Worm (Caenorhabditis elegans) whole organism, L4 larva: ENCODE data around the gene T26C11.4.

Experiments used
- ceh-44 ChIP-seq: fragments of 200-800 bp; sonication (Bioruptor generic); IDR thresholded peaks from 2 replicates; pipeline ENCODE4 v1.3.6; 2022; ENCODE audit warnings: missing genetic modification reagents, missing genetic modification characterization, missing compliant biosample characterization
- ces-1 ChIP-seq: fragments of 150-350 bp; sonication (generic microtip); optimal IDR thresholded peaks from 4 replicates; lab custom pipeline; 2014; ENCODE audit warnings: missing biosample characterization, missing genetic modification reagents, missing genetic modification characterization
- dve-1 ChIP-seq: sonication (generic microtip); optimal IDR thresholded peaks from 2 replicates; lab custom pipeline; 2017; ENCODE audit warnings: antibody characterized with exemption, mild to moderate bottlenecking, missing genetic modification characterization, missing compliant biosample characterization; ENCODE audit not compliant: insufficient read depth
- mdt-29 ChIP-seq: fragments of 200-800 bp; sonication (Bioruptor generic); IDR thresholded peaks from 2 replicates; pipeline ENCODE4 v1.3.6; 2022; ENCODE audit warnings: missing genetic modification reagents, missing genetic modification characterization, missing compliant biosample characterization
- nhr-237 ChIP-seq: sonication (generic microtip); optimal IDR thresholded peaks from 2 replicates; lab custom pipeline; 2017; ENCODE audit warnings: missing biosample characterization, missing genetic modification characterization
- spr-1 ChIP-seq: sonication (generic microtip); optimal IDR thresholded peaks from 2 replicates; lab custom pipeline; 2016; ENCODE audit warnings: mild to moderate bottlenecking, missing genetic modification characterization, missing compliant biosample characterization
- unc-130 ChIP-seq: sonication (generic microtip); optimal IDR thresholded peaks from 2 replicates; lab custom pipeline; 2016; ENCODE audit warnings: missing genetic modification reagents, missing genetic modification characterization, missing compliant biosample characterization
- ztf-11 ChIP-seq: fragments of 150-350 bp; optimal IDR thresholded peaks from 2 replicates; lab custom pipeline; 2014; ENCODE audit warnings: missing biosample characterization, missing genetic modification characterization

ce11 chrX:1816106-1816505 lies 29.2 kb downstream of the T26C11.4 start, which contains the start of gene C14E2.7:
- TF ChIP-seq ces-1 (GFP tag; lab: Kevin White, UChicago) (no peak), unc-130 (no peak), nhr-237 (tag; lab: Kevin White, UChicago) (no peak), spr-1 (tag; lab: Kevin White, UChicago) (no peak), ztf-11 (no peak), ceh-44 (no peak), mdt-29 (GFP tag; lab: Robert Waterston, UW) (no peak), dve-1 (tag; lab: Kevin White, UChicago) (no peak)
